Fruit fly (Drosophila melanogaster): ENCODE results near the gene CG14022.

DNA sequence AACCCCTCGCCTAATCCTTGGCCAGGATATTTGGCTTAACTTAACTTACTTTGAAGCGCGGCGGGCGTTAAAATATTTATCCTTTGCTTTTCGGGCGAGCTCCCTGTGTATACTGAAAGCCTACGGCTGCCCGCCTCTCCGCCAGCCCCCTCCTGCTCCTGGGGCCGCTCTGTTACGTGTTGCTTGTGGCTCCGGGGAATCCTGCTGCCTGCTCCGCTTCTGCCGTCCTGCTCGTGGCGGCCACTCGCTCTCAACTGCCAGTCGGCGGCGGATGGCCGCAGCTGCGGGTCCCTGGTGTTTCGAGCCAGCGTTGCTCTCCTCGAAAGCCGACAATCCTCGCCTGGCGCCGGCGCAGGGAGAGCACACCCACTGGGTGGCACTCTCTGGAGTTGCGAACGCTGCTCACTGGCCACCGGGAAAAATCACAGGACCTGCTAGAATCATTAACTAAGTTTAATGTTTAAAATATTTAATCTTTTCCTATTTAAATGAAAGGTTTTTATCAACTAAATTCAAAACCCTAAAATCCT is 14.0 kb downstream of the CG14022 start, which contains the start of gene CG14024:
- TF ChIP-seq Sin3A (optimal IDR thresholded peaks at IDR 0.05) (no peak), ttk (optimal IDR thresholded peaks at IDR 0.05) (no peak), insv (optimal IDR thresholded peaks at IDR 0.05) (no peak), psq (optimal IDR thresholded peaks at IDR 0.05) (no peak)
